Worm (Caenorhabditis elegans) whole organism, L4 larva: Measurements from ENCODE around the gene F41D9.2.

Source experiments
- D1046.2 ChIP-seq: fragments of 200-800 bp; sonication (Bioruptor generic); IDR thresholded peaks from 2 replicates; pipeline ENCODE4 v1.3.6; 2022; ENCODE audit warnings: missing genetic modification characterization, missing compliant biosample characterization
- F44E2.7 ChIP-seq: fragments of 200-800 bp; sonication (Bioruptor generic); IDR thresholded peaks from 2 replicates; pipeline ENCODE4 v2.1.2; 2022; ENCODE audit warnings: missing genetic modification characterization, missing compliant biosample characterization
- F49E8.2 ChIP-seq: sonication (generic microtip); optimal IDR thresholded peaks from 2 replicates; lab custom pipeline; 2016; ENCODE audit warnings: missing compliant biosample characterization, mild to moderate bottlenecking, missing genetic modification characterization, borderline replicate concordance
- R02D3.7 ChIP-seq: fragments of 150-350 bp; sonication (generic microtip); optimal IDR thresholded peaks from 3 replicates; lab custom pipeline; 2014; ENCODE audit warnings: missing biosample characterization, missing genetic modification characterization
- ZK337.2 ChIP-seq: fragments of 200-800 bp; sonication (Bioruptor generic); IDR thresholded peaks from 2 replicates; pipeline ENCODE4 v1.3.6; 2022; ENCODE audit warnings: missing genetic modification reagents, missing genetic modification characterization, missing compliant biosample characterization
- aha-1 ChIP-seq: fragments of 150-350 bp; peaks from one replicate; lab custom pipeline; 2014; ENCODE audit warnings: missing biosample characterization, missing genetic modification characterization
- aly-2 ChIP-seq: sonication (generic microtip); optimal IDR thresholded peaks from 2 replicates; lab custom pipeline; 2018; ENCODE audit warnings: missing biosample characterization, missing genetic modification characterization
- ama-1 ChIP-seq: fragments of 150-350 bp; optimal IDR thresholded peaks from 2 replicates; lab custom pipeline; 2014; ENCODE audit warnings: inconsistent platforms, mixed read lengths
- ceh-32 ChIP-seq: sonication (generic microtip); optimal IDR thresholded peaks from 2 replicates; lab custom pipeline; 2016; ENCODE audit warnings: mild to moderate bottlenecking, missing genetic modification characterization, missing compliant biosample characterization; ENCODE audit not compliant: poor library complexity
- daf-8 ChIP-seq: fragments of 200-800 bp; sonication (Bioruptor generic); IDR thresholded peaks from 2 replicates; pipeline ENCODE4 v1.3.6; 2022; ENCODE audit warnings: missing genetic modification characterization, missing compliant biosample characterization
- dmd-9 ChIP-seq: fragments of 200-800 bp; sonication (Bioruptor generic); IDR thresholded peaks from 2 replicates; pipeline ENCODE4 v1.3.6; 2022; ENCODE audit warnings: missing genetic modification reagents, missing genetic modification characterization, missing compliant biosample characterization
- duxl-1 ChIP-seq: sonication (generic microtip); optimal IDR thresholded peaks from 2 replicates; lab custom pipeline; 2016; ENCODE audit warnings: mild to moderate bottlenecking, missing genetic modification characterization, moderate library complexity, missing compliant biosample characterization; ENCODE audit not compliant: poor library complexity
- dve-1 ChIP-seq: sonication (generic microtip); optimal IDR thresholded peaks from 2 replicates; lab custom pipeline; 2017; ENCODE audit warnings: antibody characterized with exemption, mild to moderate bottlenecking, missing genetic modification characterization, missing compliant biosample characterization; ENCODE audit not compliant: insufficient read depth
- hlh-11 ChIP-seq: fragments of 200-800 bp; sonication (Bioruptor generic); optimal IDR thresholded peaks from 2 replicates; lab custom pipeline; 2018; ENCODE audit warnings: mild to moderate bottlenecking, missing genetic modification characterization, missing compliant biosample characterization
- hlh-30 ChIP-seq: sonication (generic microtip); optimal IDR thresholded peaks from 2 replicates; lab custom pipeline; 2017; ENCODE audit warnings: antibody characterized with exemption, mild to moderate bottlenecking, missing genetic modification characterization, missing compliant biosample characterization; ENCODE audit not compliant: insufficient read depth
- hmg-1.1 ChIP-seq: fragments of 200-800 bp; sonication (Bioruptor generic); IDR thresholded peaks from 2 replicates; pipeline ENCODE4 v1.3.6; 2022; ENCODE audit warnings: missing genetic modification reagents, missing genetic modification characterization, missing compliant biosample characterization
- lim-7 ChIP-seq: fragments of 200-800 bp; sonication (Bioruptor generic); IDR thresholded peaks from 2 replicates; pipeline ENCODE4 v1.3.6; 2022; ENCODE audit warnings: missing genetic modification characterization, missing compliant biosample characterization
- lin-29 ChIP-seq: fragments of 200-800 bp; sonication (Bioruptor generic); IDR thresholded peaks from 2 replicates; pipeline ENCODE4 v1.3.6; 2022; ENCODE audit warnings: missing genetic modification reagents, missing genetic modification characterization, missing compliant biosample characterization
- madf-5 ChIP-seq, 2 experiments: fragments of 200-800 bp; sonication (Bioruptor generic); IDR thresholded peaks; 2 replicates each; pipeline ENCODE4 v1.3.6; 2022; ENCODE audit warnings: missing compliant biosample characterization in 2 of 2, missing genetic modification characterization in 2 of 2
- mdl-1 ChIP-seq, 2 experiments: fragments of 150-350 bp in 1 of 2; sonication (generic microtip) in 1 of 2; optimal IDR thresholded peaks; 2 replicates each; lab custom pipeline; 2014 to 2017; ENCODE audit warnings: missing biosample characterization in 2 of 2, missing genetic modification characterization in 2 of 2
- mep-1 ChIP-seq: fragments of 150-350 bp; sonication (generic microtip); optimal IDR thresholded peaks from 3 replicates; lab custom pipeline; 2014; ENCODE audit warnings: missing biosample characterization, missing genetic modification characterization
- mxl-3 ChIP-seq: fragments of 200-800 bp; sonication (Bioruptor generic); optimal IDR thresholded peaks from 2 replicates; lab custom pipeline; 2018; ENCODE audit warnings: mild to moderate bottlenecking, missing genetic modification characterization, missing compliant biosample characterization
- nhr-10 ChIP-seq: fragments of 150-350 bp; optimal IDR thresholded peaks from 2 replicates; lab custom pipeline; 2014; ENCODE audit warnings: missing biosample characterization, missing genetic modification characterization
- nhr-11 ChIP-seq: fragments of 150-350 bp; optimal IDR thresholded peaks from 2 replicates; lab custom pipeline; 2014; ENCODE audit warnings: missing biosample characterization, missing genetic modification characterization
- nhr-237 ChIP-seq: sonication (generic microtip); optimal IDR thresholded peaks from 2 replicates; lab custom pipeline; 2017; ENCODE audit warnings: missing biosample characterization, missing genetic modification characterization
- nhr-28 ChIP-seq: fragments of 150-350 bp; optimal IDR thresholded peaks from 2 replicates; lab custom pipeline; 2014; ENCODE audit warnings: missing biosample characterization, missing genetic modification characterization
- nhr-41 ChIP-seq: fragments of 200-800 bp; sonication (Bioruptor generic); IDR thresholded peaks from 2 replicates; pipeline ENCODE4 v1.3.6; 2022; ENCODE audit warnings: missing genetic modification reagents, missing genetic modification characterization, missing compliant biosample characterization
- nhr-42 ChIP-seq: fragments of 200-800 bp; sonication (Bioruptor generic); IDR thresholded peaks from 2 replicates; pipeline ENCODE4 v1.3.6; 2022; ENCODE audit warnings: missing genetic modification characterization, missing compliant biosample characterization
- nhr-76 ChIP-seq: fragments of 150-350 bp; optimal IDR thresholded peaks from 2 replicates; lab custom pipeline; 2014; ENCODE audit warnings: missing biosample characterization, missing genetic modification characterization
- pha-4 ChIP-seq, 2 experiments: fragments of 150-350 bp in 1 of 2; fragments of 200-800 bp in 1 of 2; sonication (Bioruptor generic) in 1 of 2; IDR thresholded peaks in 1 of 2; optimal IDR thresholded peaks in 1 of 2; 2 replicates each; pipeline versions ENCODE4 v1.3.6 to Lab custom; 2014 to 2022; ENCODE audit warnings: missing genetic modification characterization in 2 of 2, missing genetic modification reagents in 2 of 2, missing biosample characterization in 1 of 2, missing compliant biosample characterization in 1 of 2
- pqm-1 ChIP-seq: sonication (generic microtip); optimal IDR thresholded peaks from 2 replicates; lab custom pipeline; 2017; ENCODE audit warnings: missing biosample characterization, missing genetic modification characterization
- saeg-2 ChIP-seq: fragments of 200-800 bp; sonication (Bioruptor generic); IDR thresholded peaks from 2 replicates; pipeline ENCODE4 v1.3.6; 2022; ENCODE audit warnings: missing genetic modification reagents, missing genetic modification characterization, missing compliant biosample characterization
- sdz-12 ChIP-seq: fragments of 200-800 bp; sonication (Bioruptor generic); optimal IDR thresholded peaks from 2 replicates; lab custom pipeline; 2018; ENCODE audit warnings: mild to moderate bottlenecking, missing genetic modification characterization, missing compliant biosample characterization
- snpc-1.2 ChIP-seq: fragments of 200-800 bp; sonication (Bioruptor generic); IDR thresholded peaks from 2 replicates; pipeline ENCODE4 v1.3.6; 2022; ENCODE audit warnings: missing genetic modification reagents, missing genetic modification characterization, missing compliant biosample characterization
- spr-1 ChIP-seq: sonication (generic microtip); optimal IDR thresholded peaks from 2 replicates; lab custom pipeline; 2016; ENCODE audit warnings: mild to moderate bottlenecking, missing genetic modification characterization, missing compliant biosample characterization
- spr-3 ChIP-seq: fragments of 200-800 bp; sonication (Bioruptor generic); optimal IDR thresholded peaks from 2 replicates; lab custom pipeline; 2018; ENCODE audit warnings: mild to moderate bottlenecking, missing genetic modification characterization, missing compliant biosample characterization
- tag-97 ChIP-seq: fragments of 200-800 bp; sonication (Bioruptor generic); IDR thresholded peaks from 2 replicates; pipeline ENCODE4 v1.3.6; 2022; ENCODE audit warnings: missing genetic modification characterization, missing compliant biosample characterization
- tra-1 ChIP-seq: fragments of 200-800 bp; sonication (Bioruptor generic); IDR thresholded peaks from 2 replicates; pipeline ENCODE4 v1.3.6; 2022; ENCODE audit warnings: missing genetic modification reagents, missing genetic modification characterization, missing compliant biosample characterization
- unc-130 ChIP-seq: sonication (generic microtip); optimal IDR thresholded peaks from 2 replicates; lab custom pipeline; 2016; ENCODE audit warnings: missing genetic modification reagents, missing genetic modification characterization, missing compliant biosample characterization
- ztf-7 ChIP-seq: fragments of 150-350 bp; optimal IDR thresholded peaks from 2 replicates; lab custom pipeline; 2014; ENCODE audit warnings: missing biosample characterization, missing genetic modification characterization

The F41D9.2 gene

ce11 chrX:8355350-8355749 lies 29.4 kb downstream of the F41D9.2 start (continued):
- peak; percentile 47 for TF ChIP-seq mep-1 (tag; lab: Kevin White, UChicago)
- TF ChIP-seq nhr-42 (GFP tag; lab: Robert Waterston, UW), result no peak
- peak; percentile 47 for TF ChIP-seq mxl-3 (GFP tag; lab: Kevin White, UChicago)
- TF ChIP-seq tra-1 (GFP tag; lab: Robert Waterston, UW), result 0 out of 2 replicates have a peak, but pooled peaks have one; percentile 15
- peak; percentile 50 for TF ChIP-seq hlh-30 (tag; lab: Kevin White, UChicago)
- TF ChIP-seq nhr-28 (tag; lab: Kevin White, UChicago), result peak; percentile 87
- peak; percentile 77 for TF ChIP-seq hlh-11 (tag; lab: Kevin White, UChicago)
- TF ChIP-seq spr-1 (tag; lab: Kevin White, UChicago), result no peak
- TF ChIP-seq R02D3.7 (tag; lab: Kevin White, UChicago), result no peak
- no peak for TF ChIP-seq nhr-237 (tag; lab: Kevin White, UChicago)

DNA sequence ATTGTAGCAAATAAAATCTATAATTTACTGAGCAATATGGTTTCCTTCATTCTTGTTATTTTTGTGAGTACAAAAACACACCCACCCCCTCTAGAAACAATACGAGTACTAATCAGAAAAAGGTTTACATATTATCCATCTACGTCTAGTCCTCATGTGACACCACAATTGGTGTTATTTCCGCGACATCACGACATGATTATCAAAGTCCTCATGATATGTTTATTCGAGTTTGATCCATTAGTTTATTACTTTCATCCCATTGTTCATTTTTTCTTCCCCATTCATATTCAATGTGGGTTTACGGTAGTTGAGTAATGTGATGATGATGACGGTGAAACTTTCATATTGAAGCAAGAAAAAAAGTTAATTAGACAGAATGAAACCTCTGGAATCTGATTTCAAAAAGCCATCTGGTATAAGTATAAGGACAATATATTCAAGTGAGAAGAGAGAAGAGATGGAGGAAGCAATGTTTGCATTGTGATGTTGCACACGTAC lies 30.4 kb downstream of the F41D9.2 start:
- no peak for TF ChIP-seq mep-1 (tag; lab: Kevin White, UChicago)
- no peak for TF ChIP-seq pha-4 (GFP tag; IDR thresholded peaks at IDR 0.05; lab: Robert Waterston, UW)
- no peak for TF ChIP-seq pha-4 (tag; optimal IDR thresholded peaks at IDR 0.05; lab: Kevin White, UChicago)
- TF ChIP-seq hmg-1.1, result no peak
- TF ChIP-seq aly-2 (tag; lab: Kevin White, UChicago), result no peak
- TF ChIP-seq ZK337.2, result no peak
- no peak for TF ChIP-seq nhr-42 (GFP tag; lab: Robert Waterston, UW)
- no peak for TF ChIP-seq daf-8 (GFP tag; lab: Robert Waterston, UW)
- no peak for TF ChIP-seq lin-29 (GFP tag; lab: Robert Waterston, UW)
- TF ChIP-seq lim-7 (GFP tag; lab: Robert Waterston, UW), result no peak

DNA sequence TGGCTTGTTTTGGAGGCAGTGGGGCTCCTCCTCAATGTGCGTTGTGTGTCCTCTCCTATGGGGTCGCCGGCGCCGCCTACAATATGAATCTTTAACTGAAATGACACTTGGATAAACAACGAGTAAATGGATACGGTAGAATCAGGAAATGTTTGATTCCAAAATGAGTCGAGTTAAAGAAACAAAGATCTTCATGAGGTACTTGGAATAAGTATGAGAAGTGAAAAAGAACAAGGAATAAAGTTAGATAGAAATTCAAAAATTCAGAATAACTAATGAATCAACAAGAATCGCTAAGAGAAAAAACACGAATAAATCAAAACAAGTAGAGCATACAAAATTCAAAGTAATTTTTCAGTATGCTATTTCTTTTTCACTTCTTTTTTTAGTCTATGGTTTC lies 33.8 kb downstream of the F41D9.2 start, which contains the start of gene npr-28:
TSS of gene npr-28 (minus strand) at position 101 of the 400 bp plus-strand sequence.
- TF ChIP-seq nhr-10 (tag; lab: Kevin White, UChicago) (no peak), mdl-1 (tag; optimal IDR thresholded peaks at IDR 0.05; lab: Kevin White, UChicago) (no peak), nhr-11 (no peak), aha-1 (peak; percentile 70)
- TF ChIP-seq, all 104 proteins: peak for 1

DNA sequence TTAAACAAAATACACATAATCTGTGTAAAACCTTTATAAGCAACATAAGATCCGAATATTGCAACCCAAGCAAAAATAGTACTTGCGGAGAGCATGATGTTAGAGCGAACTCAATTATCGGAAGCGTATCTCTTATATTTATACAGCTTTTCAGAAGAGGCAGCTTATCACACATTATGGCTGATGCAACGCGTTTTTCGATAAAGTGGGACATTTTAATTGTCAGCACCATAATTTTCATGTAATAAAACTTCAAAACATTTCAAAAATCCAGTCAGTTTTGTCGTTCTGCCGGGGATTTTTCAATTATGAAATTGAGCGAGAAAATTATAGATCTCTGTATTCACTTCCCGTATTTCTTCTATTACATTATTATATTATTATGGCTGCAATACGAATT lies 38.5 kb downstream of the F41D9.2 start, which contains the start of gene drd-5:
TSS of gene drd-5 (minus strand) at position 101 of the 400 bp plus-strand sequence.
- no peak for TF ChIP-seq saeg-2 (GFP tag; lab: Robert Waterston, UW)
- no peak for TF ChIP-seq ceh-32
- peak; percentile 32 for TF ChIP-seq dve-1 (tag; lab: Kevin White, UChicago)
- TF ChIP-seq pqm-1 (tag; lab: Kevin White, UChicago), result peak; percentile 33

DNA sequence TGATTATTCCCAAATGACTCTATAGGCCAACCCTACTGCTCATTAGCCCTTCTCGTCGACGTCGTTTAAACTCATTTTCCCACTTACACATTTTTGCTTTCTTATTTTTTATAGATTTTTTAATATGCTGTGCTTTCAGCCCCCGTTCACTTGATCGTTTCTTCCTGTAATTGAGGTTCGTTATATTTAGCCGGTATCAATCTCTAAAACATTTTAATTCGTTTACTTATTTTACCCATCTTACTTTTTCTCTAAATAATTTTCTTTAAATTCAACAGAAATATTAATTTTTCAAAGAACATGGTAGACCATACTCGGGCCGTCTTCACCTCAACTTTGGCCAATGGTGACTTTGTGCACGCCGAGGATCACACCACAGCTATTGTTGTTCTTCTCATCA lies 43.1 kb downstream of the F41D9.2 start, which contains the start of gene F55E10.1:
TSS of gene F55E10.1 (plus strand) at position 301 of the 400 bp plus-strand sequence.
- TF ChIP-seq spr-1 (tag; lab: Kevin White, UChicago) (no peak), ztf-7 (tag; lab: Kevin White, UChicago) (no peak), sdz-12 (GFP tag; lab: Kevin White, UChicago) (no peak), unc-130 (GFP tag; lab: Kevin White, UChicago) (no peak), ama-1 (no peak), duxl-1 (tag; lab: Kevin White, UChicago) (no peak), madf-5 (GFP tag; IDR thresholded peaks at IDR 0.05; lab: Robert Waterston, UW) (no peak), F44E2.7 (GFP tag; lab: Robert Waterston, UW) (no peak), tag-97 (no peak), nhr-41 (GFP tag; lab: Robert Waterston, UW) (no peak), spr-3 (no peak), hmg-1.1 (no peak), snpc-1.2 (GFP tag; lab: Robert Waterston, UW) (no peak), R02D3.7 (tag; lab: Kevin White, UChicago) (no peak), nhr-76 (tag; lab: Kevin White, UChicago) (no peak), D1046.2 (GFP tag; lab: Robert Waterston, UW) (no peak), dmd-9 (GFP tag; lab: Robert Waterston, UW) (no peak), F49E8.2 (tag; lab: Kevin White, UChicago) (no peak)
